Worm (Caenorhabditis elegans) whole organism, L4/young adult: ENCODE measurements around the gene dhs-12.

Experiments used
- W03F9.2 ChIP-seq: fragments of 150-350 bp; optimal IDR thresholded peaks from 2 replicates; lab custom pipeline; 2014; ENCODE audit warnings: missing biosample characterization, missing genetic modification characterization
- dao-5 ChIP-seq: sonication (generic microtip); optimal IDR thresholded peaks from 2 replicates; lab custom pipeline; 2016; ENCODE audit warnings: missing genotype, missing genetic modification characterization, moderate library complexity, missing compliant biosample characterization
- him-1 ChIP-seq: sonication (generic microtip); optimal IDR thresholded peaks from 2 replicates; lab custom pipeline; 2016; ENCODE audit warnings: missing genotype, missing genetic modification reagents, missing genetic modification characterization, missing compliant biosample characterization

DNA sequence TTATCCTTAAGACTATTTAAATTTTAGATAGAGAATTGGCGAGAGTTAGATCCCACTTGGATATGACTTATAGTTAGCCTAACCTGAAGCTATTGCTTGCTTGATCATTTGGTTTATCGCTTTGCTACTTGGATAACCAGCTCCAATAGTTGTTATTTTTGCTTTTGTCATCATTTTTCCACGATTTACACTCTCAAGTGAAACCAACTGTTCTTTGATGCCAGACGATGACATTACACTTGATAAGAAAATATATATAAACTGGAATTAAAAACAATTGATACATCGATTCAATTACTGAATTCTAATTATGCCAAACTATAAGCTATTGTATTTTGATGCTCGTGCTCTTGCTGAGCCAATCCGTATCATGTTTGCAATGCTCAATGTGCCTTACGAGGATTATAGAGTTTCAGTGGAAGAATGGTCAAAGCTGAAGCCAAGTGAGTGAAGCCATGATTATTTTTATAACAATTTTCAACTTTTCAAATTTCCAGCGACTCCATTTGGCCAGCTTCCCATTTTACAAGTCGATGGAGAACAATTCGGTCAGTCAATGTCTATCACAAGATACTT is at the start of gene dhs-12, which contains the start of the genes gst-2 and gst-4:
- TF ChIP-seq W03F9.2 (tag; lab: Kevin White, UChicago) (no peak), him-1 (tag; lab: Kevin White, UChicago) (no peak), dao-5 (tag; lab: Kevin White, UChicago) (no peak)
